Worm (Caenorhabditis elegans) whole organism, L4/young adult: ENCODE measurements around the gene C25D7.15.

Experiments
- dao-5 ChIP-seq: sonication (generic microtip); optimal IDR thresholded peaks from 2 replicates; lab custom pipeline; 2016; ENCODE audit warnings: missing genotype, missing genetic modification characterization, moderate library complexity, missing compliant biosample characterization
- him-1 ChIP-seq: sonication (generic microtip); optimal IDR thresholded peaks from 2 replicates; lab custom pipeline; 2016; ENCODE audit warnings: missing genotype, missing genetic modification reagents, missing genetic modification characterization, missing compliant biosample characterization

ce11 chrV:15069435-15069985 lies 9.9 kb downstream of the C25D7.15 start:
- TF ChIP-seq him-1 (no peak), dao-5 (tag; lab: Kevin White, UChicago) (no peak)
